Worm (Caenorhabditis elegans): ENCODE measurements around the gene ret-1.

The ret-1 gene

DNA sequence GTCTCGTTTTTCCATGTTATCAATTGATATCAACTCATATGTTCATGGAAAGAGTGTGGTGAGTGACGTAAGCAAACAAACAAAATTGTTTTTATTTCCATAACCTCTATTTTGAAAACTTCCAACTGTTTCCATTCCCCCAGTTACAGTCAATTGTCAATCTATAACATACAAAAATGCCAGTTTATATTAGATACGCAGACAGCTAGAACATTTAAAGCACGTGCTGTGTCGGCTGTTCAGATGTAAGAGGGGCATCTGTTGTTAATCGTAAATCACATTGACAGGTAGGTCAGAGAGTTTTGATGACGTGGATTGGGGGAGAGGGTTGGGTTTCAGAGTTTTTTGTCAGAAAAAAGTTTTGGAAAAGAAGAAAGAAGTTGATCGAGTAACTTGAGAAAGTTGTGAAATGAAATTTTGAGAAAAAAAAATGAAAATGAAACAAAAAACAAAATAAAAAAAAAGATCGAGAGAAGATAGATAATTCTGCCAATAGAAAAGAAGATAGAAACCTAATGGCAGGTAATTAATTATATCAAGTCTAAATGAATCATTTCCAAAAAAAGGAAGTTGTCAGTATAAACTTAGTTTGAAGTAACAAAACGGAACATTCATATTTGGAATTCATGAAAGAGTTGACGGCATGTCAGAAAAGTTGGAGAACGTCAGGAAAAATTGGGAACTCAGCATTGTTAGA is 1.4 kb upstream of the ret-1 start (continued):
- no peak for TF ChIP-seq madf-6 (GFP tag; IDR thresholded peaks at IDR 0.05)
- TF ChIP-seq unc-62 (GFP tag; optimal IDR thresholded peaks at IDR 0.05) = peak; percentile 68
- TF ChIP-seq Y79H2A.3 (GFP tag; conservative IDR thresholded peaks at IDR 0.05) = no peak
- TF ChIP-seq nfya-1 (tag; optimal IDR thresholded peaks at IDR 0.05; ENCODE audit: borderline replicate concordance, insufficient read depth) = no peak
- TF ChIP-seq lin-26 (GFP tag; IDR thresholded peaks at IDR 0.05) = no peak
- TF ChIP-seq K11D2.4 (GFP tag; IDR thresholded peaks at IDR 0.05) = peak; percentile 62
- TF ChIP-seq efl-1 (GFP tag; optimal IDR thresholded peaks at IDR 0.05) = no peak
- TF ChIP-seq lin-35 (GFP tag; optimal IDR thresholded peaks at IDR 0.05) = no peak
- TF ChIP-seq ceh-91 (GFP tag; IDR thresholded peaks at IDR 0.05) = no peak
- no peak for TF ChIP-seq snpc-1.1 (tag; optimal IDR thresholded peaks at IDR 0.05; ENCODE audit: insufficient read depth)
- no peak for TF ChIP-seq F23B12.7 (tag; optimal IDR thresholded peaks at IDR 0.05; ENCODE audit: insufficient read depth)
- peak; percentile 33 for TF ChIP-seq K12H6.12 (tag; optimal IDR thresholded peaks at IDR 0.05)
- no peak for TF ChIP-seq snpc-4 (GFP tag; optimal IDR thresholded peaks at IDR 0.05)
- TF ChIP-seq snpc-4 (tag; optimal IDR thresholded peaks at IDR 0.05) = peak in 1 of 4 experiments; percentile 47
- peak; percentile 4 for TF ChIP-seq F52B5.7 (tag; optimal IDR thresholded peaks at IDR 0.05)
- TF ChIP-seq nhr-90 (tag; optimal IDR thresholded peaks at IDR 0.05) = peak; percentile 44
- no peak for TF ChIP-seq lag-1 (GFP tag; IDR thresholded peaks at IDR 0.05)
- TF ChIP-seq let-526 (GFP tag; IDR thresholded peaks at IDR 0.05) = peak; percentile 55
- TF ChIP-seq unc-130 (GFP tag; optimal IDR thresholded peaks at IDR 0.05) = no peak
- TF ChIP-seq sptf-2 (GFP tag; optimal IDR thresholded peaks at IDR 0.05) = no peak
- no peak for TF ChIP-seq ceh-58 (GFP tag; IDR thresholded peaks at IDR 0.05)
- peak; percentile 28; the same call in 1 of the 2 replicates for TF ChIP-seq B0336.3 (GFP tag; IDR thresholded peaks at IDR 0.05)
- 0 out of 2 replicates have a peak, but pooled peaks have one; percentile 17 for TF ChIP-seq mcd-1 (GFP tag; IDR thresholded peaks at IDR 0.05)
- peak; percentile 57 to 85 for TF ChIP-seq let-607 (tag; optimal IDR thresholded peaks at IDR 0.05)
- TF ChIP-seq ceh-100 (GFP tag; IDR thresholded peaks at IDR 0.05) = no peak
- no peak for TF ChIP-seq ceh-27 (GFP tag; optimal IDR thresholded peaks at IDR 0.05)
- TF ChIP-seq B0035.1 (tag; optimal IDR thresholded peaks at IDR 0.05) = no peak
- no peak for TF ChIP-seq madf-8 (GFP tag; conservative IDR thresholded peaks at IDR 0.05)
- no peak for TF ChIP-seq nfya-2 (GFP tag; IDR thresholded peaks at IDR 0.05)
- TF ChIP-seq pbrm-1 (GFP tag; IDR thresholded peaks at IDR 0.05) = peak; percentile 72; the same call in 1 of the 2 replicates
- TF ChIP-seq ets-4 (GFP tag; optimal IDR thresholded peaks at IDR 0.05) = no peak
- TF ChIP-seq lsy-27 (tag; optimal IDR thresholded peaks at IDR 0.05; ENCODE audit: borderline replicate concordance, insufficient read depth) = no peak
- TF ChIP-seq hsf-1 (GFP tag; IDR thresholded peaks at IDR 0.05) = no peak
- peak; percentile 4 for TF ChIP-seq repo-1 (tag; optimal IDR thresholded peaks at IDR 0.05)

DNA sequence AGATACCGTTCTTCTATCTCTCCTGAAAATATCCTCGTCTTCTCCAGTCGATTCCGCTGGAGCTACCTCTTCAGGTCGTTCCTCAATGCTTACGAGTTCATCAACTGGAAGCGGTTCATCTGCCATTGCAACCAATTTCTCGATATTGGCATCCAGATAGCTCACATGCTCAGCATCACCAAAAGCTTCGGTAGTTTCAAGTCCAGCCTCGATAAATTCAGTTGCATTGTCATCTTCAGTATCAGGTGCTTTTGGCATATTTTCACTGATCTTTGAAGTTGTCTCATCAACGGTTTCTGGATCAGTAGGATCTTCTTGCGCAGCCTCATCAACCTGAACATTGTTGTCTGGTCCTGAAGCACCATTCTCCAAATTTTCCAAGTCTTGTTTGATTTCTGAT is 5.6 kb downstream of the ret-1 start:
- no peak for TF ChIP-seq let-526 (GFP tag; IDR thresholded peaks at IDR 0.05)
- no peak for TF ChIP-seq nfya-2 (GFP tag; IDR thresholded peaks at IDR 0.05)
- TF ChIP-seq bed-1 (GFP tag; IDR thresholded peaks at IDR 0.05) = no peak
- TF ChIP-seq lsy-27 (tag; optimal IDR thresholded peaks at IDR 0.05; ENCODE audit: borderline replicate concordance, insufficient read depth) = no peak
- no peak for TF ChIP-seq F33H1.4 (GFP tag; IDR thresholded peaks at IDR 0.05)
- no peak for TF ChIP-seq attf-3 (GFP tag; conservative IDR thresholded peaks at IDR 0.05)
- no peak for TF ChIP-seq T07F8.4 (tag; optimal IDR thresholded peaks at IDR 0.05)
- TF ChIP-seq F57C9.4 (tag; optimal IDR thresholded peaks at IDR 0.05) = no peak

Data from whole organism, young adult.